Worm (Caenorhabditis elegans) whole organism, mixed stage, embryonic: ENCODE results near the gene lurp-1.
"Not testable (repeated sequence)": the region's sequence is repeated elsewhere in the genome, so short reads cannot be mapped to it uniquely, and the experiment has no call there.

ENCODE experiments used
- M03D4.4 ChIP-seq: sonication (generic microtip); optimal IDR thresholded peaks from 2 replicates; lab custom pipeline; 2017; ENCODE audit warnings: mild to moderate bottlenecking, missing genetic modification characterization, missing compliant biosample characterization
- bed-3 ChIP-seq: fragments of 200-800 bp; sonication (Bioruptor generic); optimal IDR thresholded peaks from 3 replicates; lab custom pipeline; 2018; ENCODE audit warnings: mild to moderate bottlenecking, missing genetic modification characterization, moderate library complexity, missing compliant biosample characterization
- blmp-1 ChIP-seq: fragments of 150-350 bp; optimal IDR thresholded peaks from 2 replicates; lab custom pipeline; 2014; ENCODE audit warnings: missing biosample characterization, missing genetic modification characterization
- ceh-43 ChIP-seq: fragments of 200-800 bp; sonication (Bioruptor generic); optimal IDR thresholded peaks from 2 replicates; lab custom pipeline; 2018; ENCODE audit warnings: mild to moderate bottlenecking, missing genetic modification characterization, moderate library complexity, missing compliant biosample characterization
- ceh-83 ChIP-seq: fragments of 200-800 bp; sonication (Bioruptor generic); optimal IDR thresholded peaks from 2 replicates; lab custom pipeline; 2018; ENCODE audit warnings: mild to moderate bottlenecking, missing genetic modification characterization, missing compliant biosample characterization
- ces-1 ChIP-seq: fragments of 150-350 bp; optimal IDR thresholded peaks from 2 replicates; lab custom pipeline; 2014; ENCODE audit warnings: missing biosample characterization, missing genetic modification reagents, missing genetic modification characterization
- cnd-1 ChIP-seq: fragments of 200-800 bp; sonication (Bioruptor generic); optimal IDR thresholded peaks from 2 replicates; lab custom pipeline; 2018; ENCODE audit warnings: mild to moderate bottlenecking, missing genetic modification characterization, missing compliant biosample characterization
- drap-1 ChIP-seq: fragments of 200-800 bp; sonication (Bioruptor generic); optimal IDR thresholded peaks from 3 replicates; lab custom pipeline; 2018; ENCODE audit warnings: mild to moderate bottlenecking, missing genetic modification characterization, missing compliant biosample characterization
- elt-1 ChIP-seq: sonication (generic microtip); optimal IDR thresholded peaks from 2 replicates; lab custom pipeline; 2017; ENCODE audit warnings: missing genetic modification characterization, mild to moderate bottlenecking, missing compliant biosample characterization, antibody characterized with exemption, moderate library complexity, borderline replicate concordance; ENCODE audit not compliant: insufficient read depth
- elt-3 ChIP-seq: fragments of 150-350 bp; optimal IDR thresholded peaks from 2 replicates; lab custom pipeline; 2014; ENCODE audit warnings: missing biosample characterization, missing genetic modification characterization
- flh-1 ChIP-seq: fragments of 200-800 bp; sonication (Bioruptor generic); optimal IDR thresholded peaks from 2 replicates; lab custom pipeline; 2018; ENCODE audit warnings: mild to moderate bottlenecking, missing genetic modification characterization, moderate library complexity, missing compliant biosample characterization
- ham-2 ChIP-seq: fragments of 200-800 bp; sonication (Bioruptor generic); optimal IDR thresholded peaks from 2 replicates; lab custom pipeline; 2018; ENCODE audit warnings: mild to moderate bottlenecking, missing genetic modification characterization, missing compliant biosample characterization
- hlh-1 ChIP-seq: fragments of 150-350 bp; optimal IDR thresholded peaks from 2 replicates; lab custom pipeline; 2014; ENCODE audit warnings: missing biosample characterization, missing genetic modification reagents, missing genetic modification characterization
- lin-32 ChIP-seq: fragments of 200-800 bp; sonication (Bioruptor generic); optimal IDR thresholded peaks from 2 replicates; lab custom pipeline; 2018; ENCODE audit warnings: mild to moderate bottlenecking, missing genetic modification characterization, missing compliant biosample characterization
- mab-5 ChIP-seq: fragments of 150-350 bp; optimal IDR thresholded peaks from 2 replicates; lab custom pipeline; 2014; ENCODE audit warnings: missing biosample characterization, missing genetic modification characterization
- mep-1 ChIP-seq: fragments of 150-350 bp; optimal IDR thresholded peaks from 2 replicates; lab custom pipeline; 2017; ENCODE audit warnings: missing biosample characterization, missing genetic modification reagents, missing genetic modification characterization, inconsistent platforms
- mls-2 ChIP-seq: sonication (generic microtip); optimal IDR thresholded peaks from 2 replicates; lab custom pipeline; 2016; ENCODE audit warnings: mild to moderate bottlenecking, missing genetic modification characterization, moderate library complexity, missing compliant biosample characterization
- nhr-237 ChIP-seq: fragments of 150-350 bp; optimal IDR thresholded peaks from 2 replicates; lab custom pipeline; 2014; ENCODE audit warnings: missing biosample characterization, missing genetic modification characterization
- nhr-28 ChIP-seq: fragments of 150-350 bp; optimal IDR thresholded peaks from 2 replicates; lab custom pipeline; 2014; ENCODE audit warnings: missing biosample characterization, missing genetic modification characterization
- sem-2 ChIP-seq: fragments of 200-800 bp; sonication (Bioruptor generic); optimal IDR thresholded peaks from 2 replicates; lab custom pipeline; 2018; ENCODE audit warnings: mild to moderate bottlenecking, missing genetic modification characterization, missing compliant biosample characterization
- snpc-4 ChIP-seq: fragments of 150-350 bp; optimal IDR thresholded peaks from 2 replicates; lab custom pipeline; 2014; ENCODE audit warnings: missing biosample characterization, missing genetic modification characterization
- tbx-8 ChIP-seq: fragments of 200-800 bp; sonication (Bioruptor generic); optimal IDR thresholded peaks from 2 replicates; lab custom pipeline; 2018; ENCODE audit warnings: mild to moderate bottlenecking, missing genetic modification characterization, moderate library complexity, missing compliant biosample characterization
- unc-120 ChIP-seq: sonication (generic microtip); optimal IDR thresholded peaks from 2 replicates; lab custom pipeline; 2017; ENCODE audit warnings: missing genetic modification characterization, missing compliant biosample characterization; ENCODE audit not compliant: poor library complexity, severe bottlenecking
- unc-39 ChIP-seq: fragments of 150-350 bp; optimal IDR thresholded peaks from 2 replicates; lab custom pipeline; 2014; ENCODE audit warnings: missing biosample characterization, missing genetic modification characterization
- unc-62 ChIP-seq: fragments of 150-350 bp; optimal IDR thresholded peaks from 2 replicates; lab custom pipeline; 2014; ENCODE audit warnings: missing biosample characterization, missing genetic modification reagents, missing genetic modification characterization
- zip-8 ChIP-seq: fragments of 150-350 bp; optimal IDR thresholded peaks from 2 replicates; lab custom pipeline; 2014; ENCODE audit warnings: missing biosample characterization, missing genetic modification characterization
- ztf-11 ChIP-seq: fragments of 150-350 bp; optimal IDR thresholded peaks from 2 replicates; lab custom pipeline; 2014; ENCODE audit warnings: missing biosample characterization, missing genetic modification characterization

The lurp-1 gene

ce11 chrII:10902104-10902503, 21.4 kb downstream of the lurp-1 start, which contains the start of gene gly-1:
gly-1 (minus strand) TSS chrII:10902204.
- TF ChIP-seq mls-2 (tag; lab: Kevin White, UChicago): no peak
- no peak for TF ChIP-seq ces-1 (GFP tag; lab: Kevin White, UChicago)
- no peak for TF ChIP-seq unc-120
- no peak for TF ChIP-seq flh-1
- TF ChIP-seq ceh-83 (GFP tag; lab: Kevin White, UChicago): no peak
- TF ChIP-seq cnd-1: no peak
- no peak for TF ChIP-seq unc-39
- no peak for TF ChIP-seq tbx-8
- no peak for TF ChIP-seq mep-1 (tag; lab: Kevin White, UChicago)

- TF ChIP-seq hlh-1; ham-2 (GFP tag; lab: Kevin White, UChicago); zip-8: not testable (repeated sequence)
These were observed 23.7 kb downstream of the lurp-1 start, which contains the start of gene sra-12 for ce11 chrII:10904379-10904778. sra-12 (minus strand) TSS chrII:10904479.

ce11 chrII:10910219-10910618, 29.5 kb downstream of the lurp-1 start, which contains the start of gene sra-11:
sra-11 (minus strand) TSS chrII:10910319.
- no peak for TF ChIP-seq ham-2 (GFP tag; lab: Kevin White, UChicago)
- no peak for TF ChIP-seq nhr-237 (tag; lab: Kevin White, UChicago)
- no peak for TF ChIP-seq M03D4.4
- TF ChIP-seq unc-120: no peak
- no peak for TF ChIP-seq elt-1 (tag; lab: Kevin White, UChicago)
- no peak for TF ChIP-seq elt-3
- no peak for TF ChIP-seq unc-62 (GFP tag; lab: Kevin White, UChicago)
- no peak for TF ChIP-seq ceh-83 (GFP tag; lab: Kevin White, UChicago)
- no peak for TF ChIP-seq ceh-43 (GFP tag; lab: Kevin White, UChicago)
- no peak for TF ChIP-seq sem-2 (GFP tag; lab: Kevin White, UChicago)
- no peak for TF ChIP-seq unc-39
- TF ChIP-seq tbx-8: no peak
- TF ChIP-seq lin-32 (GFP tag; lab: Kevin White, UChicago): no peak
- no peak for TF ChIP-seq bed-3 (GFP tag; lab: Kevin White, UChicago)
- no peak for TF ChIP-seq flh-1

ce11 chrII:10912995-10913394, 32.3 kb downstream of the lurp-1 start:
- no peak for TF ChIP-seq hlh-1
- TF ChIP-seq flh-1: no peak
- TF ChIP-seq snpc-4 (tag; lab: Kevin White, UChicago): no peak
- TF ChIP-seq blmp-1: no peak
- no peak for TF ChIP-seq unc-62 (GFP tag; lab: Kevin White, UChicago)

ce11 chrII:10914366-10914765, 33.6 kb downstream of the lurp-1 start, which contains the start of gene F44F4.15:
F44F4.15 (plus strand) TSS chrII:10914666.
- TF ChIP-seq ceh-43 (GFP tag; lab: Kevin White, UChicago) (no peak), mep-1 (tag; lab: Kevin White, UChicago) (no peak), nhr-237 (tag; lab: Kevin White, UChicago) (no peak), elt-3 (no peak), drap-1 (no peak), mab-5 (tag; lab: Kevin White, UChicago) (no peak), M03D4.4 (no peak), nhr-28 (no peak), unc-39 (no peak)

- TF ChIP-seq ztf-11 (tag; lab: Kevin White, UChicago) (no peak), mep-1 (tag; lab: Kevin White, UChicago) (no peak), bed-3 (GFP tag; lab: Kevin White, UChicago) (no peak), tbx-8 (no peak), blmp-1 (no peak), flh-1 (no peak), mls-2 (tag; lab: Kevin White, UChicago) (no peak), elt-3 (no peak), elt-1 (tag; lab: Kevin White, UChicago) (no peak), sem-2 (GFP tag; lab: Kevin White, UChicago) (no peak)
These were observed 35.0 kb downstream of the lurp-1 start, which contains the start of gene F44F4.9 for ce11 chrII:10915732-10916131. F44F4.9 (minus strand) TSS chrII:10915832.

ce11 chrII:10917174-10917573, 36.4 kb downstream of the lurp-1 start, which contains the start of gene F44F4.10:
F44F4.10 (minus strand) TSS chrII:10917274.
- TF ChIP-seq mab-5 (tag; lab: Kevin White, UChicago): no peak
- no peak for TF ChIP-seq elt-1 (tag; lab: Kevin White, UChicago)
- TF ChIP-seq ces-1 (GFP tag; lab: Kevin White, UChicago): no peak
